Fruit fly (Drosophila melanogaster): Measurements from ENCODE around the gene RhoGAP68F.

DNA sequence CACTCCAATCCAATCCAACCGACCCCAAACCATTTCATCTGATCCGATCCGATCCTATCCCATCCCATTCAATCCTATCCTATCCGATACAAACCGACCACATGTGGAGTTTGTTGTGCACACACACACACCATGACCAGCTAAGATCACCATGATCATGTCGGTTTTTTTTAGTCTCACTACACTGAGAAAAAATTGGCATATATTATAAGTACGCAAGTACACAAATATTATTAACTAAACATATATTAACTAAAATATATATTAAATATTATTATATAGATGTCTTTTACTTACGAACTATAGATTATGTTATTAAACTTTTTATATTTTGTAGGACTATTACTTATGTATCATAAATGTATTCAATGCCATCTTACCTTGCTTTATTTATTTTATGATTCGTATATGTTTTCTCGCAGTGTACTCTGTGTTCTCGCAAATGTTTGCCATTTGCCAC lies 36.7 kb upstream of the RhoGAP68F start:
- TF ChIP-seq Awh (GFP tag; IDR thresholded peaks at IDR 0.05) (no peak), br (optimal IDR thresholded peaks at IDR 0.05) (no peak), mirr (GFP tag; optimal IDR thresholded peaks at IDR 0.05) (no peak), unpg (GFP tag; optimal IDR thresholded peaks at IDR 0.05) (no peak), phol (tag; optimal IDR thresholded peaks at IDR 0.05) (peak; percentile 63), so (GFP tag; IDR thresholded peaks at IDR 0.05) (no peak), kni (GFP tag; optimal IDR thresholded peaks at IDR 0.05) (no peak), CG11247 (GFP tag; IDR thresholded peaks at IDR 0.05) (no peak)

Measured in whole organism, embryonic.